Worm (Caenorhabditis elegans) whole organism, L1 larva: ENCODE results near the gene fig-1.

ENCODE experiments used
- Y116A8C.19 ChIP-seq: sonication (generic microtip); optimal IDR thresholded peaks from 2 replicates; lab custom pipeline; 2016; ENCODE audit warnings: missing compliant biosample characterization, missing genetic modification characterization, borderline replicate concordance
- ama-1 ChIP-seq: fragments of 150-350 bp; optimal IDR thresholded peaks from 2 replicates; lab custom pipeline; 2014
- blmp-1 ChIP-seq: fragments of 150-350 bp; optimal IDR thresholded peaks from 2 replicates; lab custom pipeline; 2014; ENCODE audit warnings: missing biosample characterization, missing genetic modification characterization
- ceh-82 ChIP-seq, 3 experiments: fragments of 150-350 bp in 1 of 3; sonication (generic microtip) in 2 of 3; optimal IDR thresholded peaks; 2 replicates each; lab custom pipeline; 2014 to 2017; ENCODE audit warnings: missing biosample characterization in 3 of 3, missing genetic modification characterization in 3 of 3
- ceh-88 ChIP-seq: fragments of 200-800 bp; sonication (Bioruptor generic); IDR thresholded peaks from 2 replicates; pipeline ENCODE4 v1.3.6; 2022; ENCODE audit warnings: missing genetic modification characterization, missing compliant biosample characterization
- ceh-90 ChIP-seq: sonication (generic microtip); optimal IDR thresholded peaks from 2 replicates; lab custom pipeline; 2016; ENCODE audit warnings: missing genetic modification characterization, missing compliant biosample characterization
- dpl-1 ChIP-seq, 3 experiments: fragments of 150-350 bp in 2 of 3; sonication (generic microtip) in 1 of 3; optimal IDR thresholded peaks; 2 replicates each; lab custom pipeline; 2014 to 2017; ENCODE audit warnings: missing biosample characterization in 3 of 3, missing genetic modification characterization in 3 of 3, missing genetic modification reagents in 3 of 3
- efl-1 ChIP-seq, 4 experiments: fragments of 150-350 bp; optimal IDR thresholded peaks in 3 of 4; peaks in 1 of 4; 1 replicate in 1 of 4; 2 replicates in 3 of 4; lab custom pipeline; 2014; ENCODE audit warnings: missing biosample characterization in 2 of 4, missing genetic modification characterization in 2 of 4, missing genetic modification reagents in 2 of 4
- egl-13 ChIP-seq: sonication (generic microtip); optimal IDR thresholded peaks from 2 replicates; lab custom pipeline; 2016; ENCODE audit warnings: missing genotype, missing genetic modification reagents, missing genetic modification characterization, missing compliant biosample characterization
- elt-2 ChIP-seq: sonication (generic microtip); optimal IDR thresholded peaks from 2 replicates; lab custom pipeline; 2016; ENCODE audit warnings: missing genetic modification characterization, mild to moderate bottlenecking, inconsistent platforms, missing compliant biosample characterization, missing genetic modification reagents
- fkh-10 ChIP-seq: sonication (generic microtip); optimal IDR thresholded peaks from 2 replicates; lab custom pipeline; 2017; ENCODE audit warnings: missing biosample characterization, missing genetic modification reagents, missing genetic modification characterization
- fkh-4 ChIP-seq: sonication (generic microtip); optimal IDR thresholded peaks from 2 replicates; lab custom pipeline; 2016; ENCODE audit warnings: missing compliant biosample characterization, missing genetic modification characterization, borderline replicate concordance
- fkh-8 ChIP-seq: sonication (generic microtip); optimal IDR thresholded peaks from 2 replicates; lab custom pipeline; 2016; ENCODE audit warnings: mild to moderate bottlenecking, missing genetic modification characterization, missing compliant biosample characterization
- fos-1 ChIP-seq: fragments of 150-350 bp; optimal IDR thresholded peaks from 2 replicates; lab custom pipeline; 2014; ENCODE audit warnings: missing biosample characterization, missing genetic modification characterization
- grh-1 ChIP-seq: fragments of 200-800 bp; sonication (Bioruptor generic); IDR thresholded peaks from 2 replicates; pipeline ENCODE4 v1.3.6; 2022; ENCODE audit warnings: missing genetic modification reagents, missing genetic modification characterization, missing compliant biosample characterization
- hlh-4 ChIP-seq: sonication (generic microtip); optimal IDR thresholded peaks from 2 replicates; lab custom pipeline; 2016; ENCODE audit warnings: mild to moderate bottlenecking, missing genetic modification characterization, missing compliant biosample characterization
- hpl-2 ChIP-seq: fragments of 150-350 bp; optimal IDR thresholded peaks from 2 replicates; lab custom pipeline; 2014; ENCODE audit warnings: missing biosample characterization, missing genetic modification reagents, missing genetic modification characterization
- irx-1 ChIP-seq: sonication (generic microtip); optimal IDR thresholded peaks from 2 replicates; lab custom pipeline; 2016; ENCODE audit warnings: missing genetic modification characterization, missing compliant biosample characterization
- lin-13 ChIP-seq: fragments of 150-350 bp; optimal IDR thresholded peaks from 2 replicates; lab custom pipeline; 2014; ENCODE audit warnings: missing biosample characterization, missing genetic modification reagents, missing genetic modification characterization
- lin-14 ChIP-seq: fragments of 200-800 bp; sonication (Bioruptor generic); optimal IDR thresholded peaks from 2 replicates; lab custom pipeline; 2018; ENCODE audit warnings: mild to moderate bottlenecking, missing genetic modification characterization, moderate library complexity, missing compliant biosample characterization
- lin-35 ChIP-seq, 2 experiments: fragments of 150-350 bp; optimal IDR thresholded peaks; 2 replicates each; lab custom pipeline; 2014; ENCODE audit warnings: missing biosample characterization in 2 of 2, missing genetic modification characterization in 2 of 2, missing genetic modification reagents in 2 of 2
- lin-39 ChIP-seq: fragments of 150-350 bp; optimal IDR thresholded peaks from 2 replicates; lab custom pipeline; 2014; ENCODE audit warnings: missing biosample characterization, missing genetic modification reagents, missing genetic modification characterization
- lir-3 ChIP-seq: sonication (generic microtip); optimal IDR thresholded peaks from 2 replicates; lab custom pipeline; 2016; ENCODE audit warnings: mild to moderate bottlenecking, missing genetic modification characterization, moderate library complexity, missing compliant biosample characterization; ENCODE audit not compliant: poor library complexity
- lsy-2 ChIP-seq, 2 experiments: fragments of 150-350 bp; optimal IDR thresholded peaks; 2 replicates each; lab custom pipeline; 2014; ENCODE audit warnings: missing biosample characterization in 2 of 2, missing genetic modification characterization in 2 of 2
- mdl-1 ChIP-seq, 2 experiments: fragments of 150-350 bp; optimal IDR thresholded peaks; 2 replicates each; lab custom pipeline; 2014 to 2017; ENCODE audit warnings: missing biosample characterization in 2 of 2, missing genetic modification characterization in 2 of 2, inconsistent platforms in 1 of 2
- mep-1 ChIP-seq: fragments of 150-350 bp; optimal IDR thresholded peaks from 2 replicates; lab custom pipeline; 2014; ENCODE audit warnings: missing biosample characterization, missing genetic modification characterization
- nhr-19 ChIP-seq: fragments of 200-800 bp; sonication (Bioruptor generic); conservative IDR thresholded peaks from 2 replicates; pipeline ENCODE4 v1.3.6; 2022; ENCODE audit warnings: missing genetic modification characterization, missing compliant biosample characterization
- nhr-20 ChIP-seq: sonication (generic microtip); optimal IDR thresholded peaks from 2 replicates; lab custom pipeline; 2016; ENCODE audit warnings: mild to moderate bottlenecking, missing genetic modification characterization, missing compliant biosample characterization
- nhr-237 ChIP-seq: fragments of 150-350 bp; optimal IDR thresholded peaks from 2 replicates; lab custom pipeline; 2014; ENCODE audit warnings: missing biosample characterization, missing genetic modification characterization
- nhr-28 ChIP-seq: fragments of 150-350 bp; optimal IDR thresholded peaks from 2 replicates; lab custom pipeline; 2014; ENCODE audit warnings: missing biosample characterization, missing genetic modification characterization
- nhr-71 ChIP-seq: sonication (generic microtip); optimal IDR thresholded peaks from 2 replicates; lab custom pipeline; 2016; ENCODE audit warnings: mild to moderate bottlenecking, missing genetic modification characterization, moderate library complexity, missing compliant biosample characterization
- nhr-77 ChIP-seq: fragments of 150-350 bp; optimal IDR thresholded peaks from 2 replicates; lab custom pipeline; 2014; ENCODE audit warnings: missing biosample characterization, missing genetic modification characterization
- nhr-85 ChIP-seq: sonication (generic microtip); peaks from one replicate; lab custom pipeline; 2016; ENCODE audit warnings: missing genetic modification characterization, inconsistent platforms, missing compliant biosample characterization
- nhr-90 ChIP-seq: sonication (generic microtip); optimal IDR thresholded peaks from 2 replicates; lab custom pipeline; 2016; ENCODE audit warnings: mild to moderate bottlenecking, missing genetic modification characterization, missing compliant biosample characterization; ENCODE audit not compliant: poor library complexity
- pag-3 ChIP-seq: sonication (generic microtip); optimal IDR thresholded peaks from 2 replicates; lab custom pipeline; 2017; ENCODE audit warnings: missing genetic modification characterization, mild to moderate bottlenecking, missing compliant biosample characterization, antibody characterized with exemption, borderline replicate concordance; ENCODE audit not compliant: insufficient read depth
- snu-23 ChIP-seq: sonication (generic microtip); optimal IDR thresholded peaks from 2 replicates; lab custom pipeline; 2016; ENCODE audit warnings: missing genetic modification characterization, missing compliant biosample characterization
- sox-4 ChIP-seq: sonication (generic microtip); optimal IDR thresholded peaks from 2 replicates; lab custom pipeline; 2016; ENCODE audit warnings: missing genetic modification characterization, missing compliant biosample characterization
- sptf-1 ChIP-seq: fragments of 150-350 bp; optimal IDR thresholded peaks from 2 replicates; lab custom pipeline; 2014; ENCODE audit warnings: missing biosample characterization, missing genetic modification characterization
- sup-37 ChIP-seq: fragments of 200-800 bp; sonication (Bioruptor generic); optimal IDR thresholded peaks from 2 replicates; lab custom pipeline; 2018; ENCODE audit warnings: mild to moderate bottlenecking, missing genetic modification characterization, missing compliant biosample characterization
- tbx-2 ChIP-seq: sonication (generic microtip); optimal IDR thresholded peaks from 2 replicates; lab custom pipeline; 2016; ENCODE audit warnings: missing genetic modification characterization, missing compliant biosample characterization
- unc-62 ChIP-seq: fragments of 150-350 bp; optimal IDR thresholded peaks from 2 replicates; lab custom pipeline; 2014; ENCODE audit warnings: missing biosample characterization, missing genetic modification reagents, missing genetic modification characterization
- unc-98 ChIP-seq: fragments of 200-800 bp; sonication (Bioruptor generic); IDR thresholded peaks from 2 replicates; pipeline ENCODE4 v1.3.6; 2022; ENCODE audit warnings: missing genetic modification characterization, missing compliant biosample characterization
- vab-15 ChIP-seq: sonication (generic microtip); optimal IDR thresholded peaks from 2 replicates; lab custom pipeline; 2017; ENCODE audit warnings: missing genotype, mild to moderate bottlenecking, missing genetic modification characterization, missing compliant biosample characterization
- xbp-1 ChIP-seq: sonication (generic microtip); optimal IDR thresholded peaks from 2 replicates; lab custom pipeline; 2016; ENCODE audit warnings: missing genetic modification characterization, missing compliant biosample characterization
- zag-1 ChIP-seq: fragments of 150-350 bp; optimal IDR thresholded peaks from 2 replicates; lab custom pipeline; 2014; ENCODE audit warnings: missing biosample characterization, missing genetic modification characterization
- zip-4 ChIP-seq: fragments of 200-800 bp; sonication (Bioruptor generic); optimal IDR thresholded peaks from 2 replicates; lab custom pipeline; 2018; ENCODE audit warnings: mild to moderate bottlenecking, missing genetic modification characterization, moderate library complexity, missing compliant biosample characterization
- ztf-4 ChIP-seq: fragments of 150-350 bp; optimal IDR thresholded peaks from 2 replicates; lab custom pipeline; 2014; ENCODE audit warnings: missing biosample characterization, missing genetic modification characterization

Gene fig-1

ce11 chrV:10940571-10940991 lies 40.4 kb downstream of the fig-1 start (continued):
- TF ChIP-seq dpl-1 (GFP tag; optimal IDR thresholded peaks at IDR 0.05; lab: Kevin White, UChicago) (peak; percentile 4 to 32 (median 30)), fkh-8 (tag; lab: Kevin White, UChicago) (peak; percentile 7), sox-4 (tag; lab: Kevin White, UChicago) (no peak), nhr-19 (peak; percentile 66), pag-3 (tag; lab: Kevin White, UChicago) (no peak), xbp-1 (tag; lab: Kevin White, UChicago) (peak; percentile 24), lin-13 (GFP tag; lab: Kevin White, UChicago) (no peak), ceh-90 (tag; lab: Kevin White, UChicago) (peak; percentile 14), hlh-4 (tag; lab: Kevin White, UChicago) (no peak), ama-1 (lab: Kevin White, UChicago) (peak; percentile 23), fos-1 (tag; lab: Kevin White, UChicago) (peak; percentile 62), elt-2 (tag; lab: Kevin White, UChicago) (peak; percentile 95), ztf-4 (peak; percentile 16), fkh-4 (tag; lab: Kevin White, UChicago) (no peak), unc-62 (GFP tag; lab: Kevin White, UChicago) (no peak), nhr-20 (tag; lab: Kevin White, UChicago) (peak; percentile 73), unc-98 (no peak), hpl-2 (GFP tag; lab: Kevin White, UChicago) (peak; percentile 64), nhr-90 (tag; lab: Kevin White, UChicago) (peak; percentile 50), fkh-10 (peak; percentile 18), tbx-2 (tag; lab: Kevin White, UChicago) (peak; percentile 24)

DNA sequence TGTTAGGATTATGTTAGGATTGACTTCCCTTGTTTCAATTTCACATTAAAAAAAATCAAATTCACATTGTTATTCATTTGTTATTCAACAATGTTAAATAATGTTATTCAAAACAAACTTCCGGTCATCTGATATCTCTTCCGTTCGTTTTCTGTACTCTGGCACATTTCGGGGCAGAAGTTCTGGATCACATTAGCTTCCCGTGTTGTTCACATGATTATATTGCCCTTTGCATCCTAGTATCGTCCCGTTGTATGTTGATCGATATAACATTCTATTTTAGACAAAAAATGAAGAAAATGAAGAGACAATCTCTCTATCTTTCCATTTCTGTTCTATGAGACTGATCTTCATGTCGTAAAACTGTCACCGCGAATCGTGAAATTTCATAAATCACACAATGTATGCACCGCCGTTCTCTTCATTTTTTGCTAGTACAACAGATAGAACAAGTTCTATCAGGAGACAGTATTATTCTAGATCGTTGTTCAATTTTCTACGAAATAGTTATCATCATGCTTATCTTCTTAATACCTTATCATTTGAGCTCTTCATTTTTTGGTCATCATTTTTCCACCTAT lies 40.9 kb downstream of the fig-1 start:
- TF ChIP-seq grh-1 (GFP tag; lab: Robert Waterston, UW) (peak; percentile 46; the same call in 1 of the 2 replicates), nhr-85 (peak; percentile 92), blmp-1 (tag; lab: Kevin White, UChicago) (peak; percentile 46), lin-35 (GFP tag; optimal IDR thresholded peaks at IDR 0.05; lab: Kevin White, UChicago) (no peak), irx-1 (tag; lab: Kevin White, UChicago) (no peak), mdl-1 (tag; optimal IDR thresholded peaks at IDR 0.05; lab: Kevin White, UChicago) (peak in 1 of 2 experiments; percentile 19), vab-15 (tag; lab: Kevin White, UChicago) (no peak), efl-1 (optimal IDR thresholded peaks at IDR 0.05; lab: Kevin White, UChicago) (no peak), efl-1 (GFP tag; optimal IDR thresholded peaks at IDR 0.05 in 1 of 2; lab: Kevin White, UChicago) (peak in 1 of 2 experiments; percentile 70)

DNA sequence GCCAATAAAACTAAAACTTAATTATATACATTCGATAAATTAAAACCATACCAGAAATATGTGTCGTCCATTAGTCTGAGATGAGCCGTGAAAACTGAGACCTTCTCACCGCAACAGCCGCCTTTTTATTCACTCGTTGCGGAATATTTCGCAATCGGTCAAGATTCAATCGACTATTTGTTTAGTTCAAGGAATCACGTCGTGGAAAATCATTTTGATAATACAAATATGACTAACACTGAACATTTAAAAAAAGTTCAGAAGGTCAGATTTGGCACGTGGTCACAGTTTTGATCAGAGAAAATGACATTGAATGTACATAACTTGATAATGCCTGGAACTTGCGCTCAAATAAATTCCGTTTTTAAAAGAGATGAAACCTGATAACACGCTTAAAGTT lies 42.3 kb downstream of the fig-1 start, which contains the start of gene F17C11.11:
TSS of gene F17C11.11 (minus strand) at position 79 of the 400 bp plus-strand sequence.
- TF ChIP-seq nhr-77 (tag; lab: Kevin White, UChicago) (no peak), zag-1 (tag; lab: Kevin White, UChicago) (no peak), mep-1 (tag; lab: Kevin White, UChicago) (peak; percentile 3), snu-23 (no peak), pag-3 (tag; lab: Kevin White, UChicago) (no peak), sup-37 (GFP tag; lab: Kevin White, UChicago) (no peak), ceh-88 (GFP tag; lab: Robert Waterston, UW) (no peak), fkh-8 (tag; lab: Kevin White, UChicago) (no peak), zip-4 (GFP tag; lab: Kevin White, UChicago) (peak; percentile 88), sptf-1 (tag; lab: Kevin White, UChicago) (no peak), hpl-2 (GFP tag; lab: Kevin White, UChicago) (no peak), lsy-2 (tag; optimal IDR thresholded peaks at IDR 0.05; lab: Kevin White, UChicago) (peak in 1 of 2 experiments; percentile 1), nhr-71 (tag; lab: Kevin White, UChicago) (peak; percentile 48), lin-39 (no peak), lin-14 (GFP tag; lab: Kevin White, UChicago) (peak; percentile 27), elt-2 (tag; lab: Kevin White, UChicago) (peak; percentile 73), nhr-28 (tag; lab: Kevin White, UChicago) (no peak), lir-3 (no peak), tbx-2 (tag; lab: Kevin White, UChicago) (no peak), nhr-237 (tag; lab: Kevin White, UChicago) (no peak), ceh-82 (tag; optimal IDR thresholded peaks at IDR 0.05; lab: Kevin White, UChicago) (no peak), efl-1 (optimal IDR thresholded peaks at IDR 0.05; lab: Kevin White, UChicago) (no peak), efl-1 (GFP tag; optimal IDR thresholded peaks at IDR 0.05 in 1 of 2; lab: Kevin White, UChicago) (peak; percentile 1 to 17), egl-13 (tag; lab: Kevin White, UChicago) (no peak), grh-1 (GFP tag; lab: Robert Waterston, UW) (no peak), Y116A8C.19 (tag; lab: Kevin White, UChicago) (no peak)
